Worm (Caenorhabditis elegans): Measurements from ENCODE around the gene str-37.

Gene str-37

DNA sequence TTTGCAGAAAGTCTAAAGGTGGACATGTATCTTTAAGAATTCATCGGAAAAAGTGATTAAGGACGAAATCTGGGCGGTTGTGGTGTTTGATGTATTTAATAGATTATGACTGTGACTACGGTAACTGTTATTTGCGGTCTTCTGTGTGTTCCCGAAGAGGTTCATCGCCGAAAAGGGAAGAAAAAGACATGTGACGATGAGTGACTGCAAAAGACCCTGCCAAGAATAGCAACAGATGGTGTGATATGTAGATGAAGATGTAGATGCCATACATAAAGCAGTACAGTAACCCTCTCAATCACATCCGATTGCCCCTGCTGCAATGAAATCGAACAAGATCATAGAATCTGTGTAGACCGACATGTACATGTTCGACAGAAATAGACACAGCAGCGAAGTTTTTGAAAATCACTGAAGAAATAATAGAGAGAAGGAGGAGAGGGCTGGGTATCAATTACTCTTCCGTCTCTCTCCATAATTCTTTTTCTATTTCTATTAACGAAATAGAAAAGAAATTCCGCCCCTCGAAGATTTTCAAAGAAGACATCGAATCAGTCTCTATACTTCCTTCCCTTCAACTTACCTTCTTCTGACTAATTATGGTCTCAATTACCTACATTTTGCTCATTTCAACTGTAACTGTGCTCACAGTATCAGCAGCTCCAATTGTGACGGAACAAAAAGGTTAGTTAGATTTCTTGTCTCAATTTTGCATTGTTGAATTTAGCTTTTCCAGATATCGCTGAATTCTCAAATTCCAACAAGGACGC lies 31.4 kb downstream of the str-37 start, which contains the start of gene F32H5.3 (continued):
- peak; percentile 0 for TF ChIP-seq nhr-25 (tag; optimal IDR thresholded peaks at IDR 0.05; ENCODE audit: borderline replicate concordance, insufficient read depth)
- TF ChIP-seq nhr-41 (GFP tag; IDR thresholded peaks at IDR 0.05): no peak
- no peak for TF ChIP-seq nhr-76 (tag; optimal IDR thresholded peaks at IDR 0.05)

DNA sequence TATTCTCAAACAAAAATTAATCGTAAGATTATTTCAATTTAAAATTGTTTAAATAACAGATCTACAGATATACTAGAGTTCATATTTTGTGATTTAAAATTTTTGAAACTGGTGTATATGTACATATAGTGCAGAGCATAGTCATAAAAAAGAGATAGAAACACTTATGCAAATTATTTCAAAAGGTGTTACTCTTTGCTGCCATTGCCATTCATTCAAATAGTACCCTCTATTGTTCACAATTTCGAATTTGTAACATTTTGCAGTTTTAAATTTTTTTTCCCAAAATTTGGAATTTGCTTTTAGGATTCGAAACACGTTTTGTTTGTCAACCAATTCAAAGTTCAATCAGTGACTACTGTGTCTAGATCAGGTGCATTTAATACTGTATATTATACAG lies 32.7 kb downstream of the str-37 start, which contains the start of gene F32H5.4:
F32H5.4 (plus strand) TSS at position 301 of the 400 bp plus-strand sequence.
- TF ChIP-seq unc-62 (GFP tag; optimal IDR thresholded peaks at IDR 0.05 in 1 of 2): no peak
- TF ChIP-seq unc-62 (tag; optimal IDR thresholded peaks at IDR 0.05): no peak
- no peak for TF ChIP-seq daf-8 (GFP tag; IDR thresholded peaks at IDR 0.05)
- no peak for TF ChIP-seq lir-3 (tag; optimal IDR thresholded peaks at IDR 0.05)
- TF ChIP-seq cey-2 (tag; optimal IDR thresholded peaks at IDR 0.05; ENCODE audit: borderline replicate concordance, insufficient read depth): no peak
- no peak for TF ChIP-seq ctbp-1 (GFP tag; IDR thresholded peaks at IDR 0.05)
- no peak for TF ChIP-seq nhr-11 (tag; optimal IDR thresholded peaks at IDR 0.05)
- TF ChIP-seq lin-39 (tag; optimal IDR thresholded peaks at IDR 0.05): no peak
- TF ChIP-seq skn-1 (tag; optimal IDR thresholded peaks at IDR 0.05): no peak
- TF ChIP-seq ztf-7 (tag; optimal IDR thresholded peaks at IDR 0.05): no peak

DNA sequence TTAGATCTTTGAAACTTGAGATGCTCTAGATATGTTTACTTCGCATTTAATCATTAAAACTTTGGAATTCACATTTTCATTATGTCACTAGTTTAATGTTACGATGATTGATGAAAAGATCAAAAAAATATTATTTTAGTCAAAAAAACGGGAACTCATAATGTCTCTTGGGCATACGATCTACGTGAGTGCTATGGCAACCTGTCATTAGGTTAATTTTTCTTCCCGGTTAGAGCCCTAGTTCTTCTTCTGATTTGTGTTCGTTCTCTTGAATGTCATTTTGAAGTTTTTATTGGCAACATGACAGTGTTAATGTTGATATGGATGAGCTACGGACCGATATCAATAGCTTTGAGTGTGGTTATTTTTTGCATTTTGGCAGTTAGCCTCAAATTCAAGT lies 35.9 kb downstream of the str-37 start, which contains the start of gene srg-46:
srg-46 (plus strand) TSS at position 301 of the 400 bp plus-strand sequence.
- TF ChIP-seq nhr-102 (tag; optimal IDR thresholded peaks at IDR 0.05) (no peak), aha-1 (tag) (peak; percentile 31), nhr-237 (tag; optimal IDR thresholded peaks at IDR 0.05) (no peak)

DNA sequence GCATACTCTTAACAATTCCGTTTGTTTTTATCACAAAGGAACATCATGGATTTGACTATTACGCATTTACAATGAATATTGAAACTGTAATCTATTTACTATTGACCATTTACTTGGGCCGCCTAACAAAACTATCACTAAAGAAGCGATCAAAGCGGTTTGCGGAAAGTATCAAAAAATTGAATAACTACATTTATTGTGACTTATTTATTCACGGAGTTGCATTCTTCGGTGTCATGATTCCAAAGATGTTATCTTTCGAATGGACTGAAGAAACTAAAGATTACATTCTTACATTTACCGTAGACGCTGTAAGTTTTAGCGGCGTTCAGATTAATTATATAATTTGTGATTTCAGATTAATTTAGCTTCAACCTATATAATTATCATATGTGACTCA lies 36.7 kb downstream of the str-37 start:
- TF ChIP-seq unc-62 (GFP tag; optimal IDR thresholded peaks at IDR 0.05 in 1 of 2) (peak in 1 of 2 experiments; percentile 92), unc-62 (tag; optimal IDR thresholded peaks at IDR 0.05) (no peak), F49E8.2 (tag; optimal IDR thresholded peaks at IDR 0.05; ENCODE audit: borderline replicate concordance) (no peak), fkh-10 (GFP tag; optimal IDR thresholded peaks at IDR 0.05) (no peak), zip-11 (GFP tag; IDR thresholded peaks at IDR 0.05) (no peak)

DNA sequence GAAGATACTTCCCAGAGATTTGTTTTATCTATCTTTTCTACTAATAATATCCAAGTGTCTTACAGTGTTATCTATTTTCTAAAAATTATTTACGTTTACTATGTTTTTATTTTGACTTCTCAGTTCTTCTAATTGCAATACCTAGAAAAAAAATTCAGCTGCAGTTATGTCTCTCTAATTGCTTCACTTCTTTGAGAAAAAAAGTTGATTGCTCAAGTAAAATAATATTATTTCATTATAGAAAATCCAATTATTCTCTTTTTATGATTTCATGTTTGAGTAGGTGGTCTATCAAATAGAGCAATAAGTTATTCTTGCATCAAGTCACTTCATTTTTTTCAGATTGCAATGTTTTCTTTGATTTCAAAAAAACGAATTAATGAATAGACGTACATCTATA lies 38.9 kb downstream of the str-37 start:
- no peak for TF ChIP-seq zip-11 (GFP tag; IDR thresholded peaks at IDR 0.05)
- no peak for TF ChIP-seq lin-13 (GFP tag; optimal IDR thresholded peaks at IDR 0.05)
- TF ChIP-seq fkh-10 (GFP tag; optimal IDR thresholded peaks at IDR 0.05): peak; percentile 37

DNA sequence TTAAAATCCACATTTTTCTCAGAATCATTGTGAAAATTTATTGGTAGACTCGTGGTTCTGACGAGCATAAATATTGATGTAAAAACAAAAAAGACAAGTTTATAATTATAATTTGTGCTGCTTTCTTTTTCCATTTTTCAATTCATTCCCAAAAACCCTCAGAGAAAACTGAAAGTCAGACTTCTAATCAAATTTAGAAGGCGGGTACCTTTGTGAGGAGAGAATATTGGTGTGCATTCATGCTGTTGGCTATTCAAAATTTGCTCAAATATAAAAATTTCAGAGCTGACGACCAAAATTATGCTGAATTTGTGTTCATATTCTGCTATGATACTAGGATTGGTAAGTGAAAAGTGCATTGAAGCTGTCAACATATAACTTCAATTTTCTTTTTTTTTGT lies 39.5 kb downstream of the str-37 start, which contains the start of gene srx-125:
srx-125 (plus strand) TSS at position 301 of the 400 bp plus-strand sequence.
- peak in 1 of 2 experiments; percentile 46 for TF ChIP-seq unc-62 (GFP tag; optimal IDR thresholded peaks at IDR 0.05 in 1 of 2)
- no peak for TF ChIP-seq unc-62 (tag; optimal IDR thresholded peaks at IDR 0.05)
- no peak for TF ChIP-seq F10B5.3 (tag; optimal IDR thresholded peaks at IDR 0.05)

DNA sequence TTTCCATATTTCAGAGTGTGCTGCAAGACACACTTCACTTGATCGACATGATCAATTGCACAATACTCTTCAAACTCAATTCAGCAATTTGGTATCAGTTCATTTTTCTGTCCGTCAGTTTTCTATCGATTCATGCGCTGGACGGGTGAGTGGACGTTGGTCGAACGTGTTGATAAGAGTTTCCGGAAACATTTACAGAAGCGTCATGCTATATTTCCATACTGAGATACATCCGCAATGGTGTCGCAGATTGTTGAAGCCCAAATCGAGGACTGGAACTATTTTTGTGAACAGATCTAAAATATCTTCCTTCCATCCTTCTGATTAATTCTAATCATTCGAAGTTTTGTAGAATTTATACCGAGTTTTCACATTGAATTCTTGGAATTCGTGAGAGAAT lies 42.1 kb downstream of the str-37 start:
- TF ChIP-seq snpc-1.2 (GFP tag; IDR thresholded peaks at IDR 0.05) (no peak), zfp-3 (GFP tag; conservative IDR thresholded peaks at IDR 0.05) (peak; percentile 64), Y75B8A.6 (GFP tag; IDR thresholded peaks at IDR 0.05) (0 out of 2 replicates have a peak, but pooled peaks have one; percentile 4), T26A8.4 (GFP tag; IDR thresholded peaks at IDR 0.05) (no peak), php-3 (GFP tag; IDR thresholded peaks at IDR 0.05) (0 out of 2 replicates have a peak, but pooled peaks have one; percentile 6), saeg-2 (GFP tag; IDR thresholded peaks at IDR 0.05) (no peak), tag-97 (GFP tag; IDR thresholded peaks at IDR 0.05) (no peak), unc-39 (tag; optimal IDR thresholded peaks at IDR 0.05) (no peak), lin-13 (GFP tag; optimal IDR thresholded peaks at IDR 0.05) (no peak), nhr-237 (tag; optimal IDR thresholded peaks at IDR 0.05) (no peak), jun-1 (tag; optimal IDR thresholded peaks at IDR 0.05) (no peak), hmg-1.1 (GFP tag; IDR thresholded peaks at IDR 0.05) (no peak), duxl-1 (tag; optimal IDR thresholded peaks at IDR 0.05; ENCODE audit: poor library complexity) (no peak), mep-1 (tag; optimal IDR thresholded peaks at IDR 0.05) (peak; percentile 60), daf-16 (GFP tag; optimal IDR thresholded peaks at IDR 0.05) (no peak), daf-16 (tag; optimal IDR thresholded peaks at IDR 0.05) (peak; percentile 68), lir-3 (tag; optimal IDR thresholded peaks at IDR 0.05) (no peak), fos-1 (tag; optimal IDR thresholded peaks at IDR 0.05) (no peak), ztf-11 (tag; optimal IDR thresholded peaks at IDR 0.05) (no peak), dmd-9 (GFP tag; IDR thresholded peaks at IDR 0.05) (no peak), zip-2 (tag; optimal IDR thresholded peaks at IDR 0.05) (no peak)

Data from whole organism, L4 larva.